Fruit fly (Drosophila melanogaster) whole organism: ENCODE results near the gene AstA-R1.

Experiments
- CG8478 ChIP-seq: fragments of >200 bp; optimal IDR thresholded peaks from 2 replicates; lab custom pipeline; 2018; ENCODE audit warnings: inconsistent platforms
- Dll ChIP-seq: fragments of >200 bp; optimal IDR thresholded peaks from 2 replicates; lab custom pipeline; 2017
- EcR ChIP-seq, 2 experiments: fragments of >200 bp; optimal IDR thresholded peaks; 2 replicates each; lab custom pipeline; 2017; ENCODE audit warnings: missing biosample characterization in 2 of 2, missing genetic modification characterization in 2 of 2, missing genetic modification reagents in 2 of 2
- pan ChIP-seq: fragments of >200 bp; optimal IDR thresholded peaks from 2 replicates; lab custom pipeline; 2017
- psq ChIP-seq: fragments of >200 bp; optimal IDR thresholded peaks from 2 replicates; lab custom pipeline; 2017
- usp ChIP-seq: fragments of >200 bp; optimal IDR thresholded peaks from 2 replicates; lab custom pipeline; 2017; ENCODE audit warnings: missing biosample characterization, missing genetic modification characterization, mixed read lengths

AstA-R1 gene

DNA sequence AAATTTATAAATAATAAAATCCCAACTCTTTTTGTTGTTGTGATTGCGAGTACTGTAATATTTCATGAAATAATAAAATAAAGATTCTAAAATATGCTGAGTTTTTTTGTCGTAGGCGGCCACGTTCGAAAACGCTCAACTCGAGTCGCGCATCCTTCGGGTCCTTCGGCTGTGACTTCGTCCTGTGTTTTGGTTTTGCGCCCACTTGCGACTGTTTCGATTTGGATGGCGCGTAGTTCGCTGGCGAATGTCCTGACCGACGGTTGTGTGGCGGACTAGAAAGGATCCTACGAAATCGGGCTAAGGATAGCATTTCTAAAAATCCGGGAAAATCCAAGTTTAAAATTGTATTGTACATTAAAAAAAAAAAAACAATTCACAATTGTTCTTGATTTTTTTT, at the start of gene AstA-R1:
AstA-R1 (plus strand) TSS at position 231 of the 400 bp plus-strand sequence.
- TF ChIP-seq Dll (lab: Kevin White, UChicago) (no peak), psq (lab: Kevin White, UChicago) (no peak), pan (lab: Kevin White, UChicago) (no peak), EcR (GFP tag; optimal IDR thresholded peaks at IDR 0.05; lab: Kevin White, UChicago) (no peak), usp (GFP tag; lab: Kevin White, UChicago) (no peak)

- no peak for TF ChIP-seq pan (lab: Kevin White, UChicago)
- TF ChIP-seq psq (lab: Kevin White, UChicago), result no peak
- TF ChIP-seq CG8478 (lab: Kevin White, UChicago), result no peak
- no peak for TF ChIP-seq EcR (GFP tag; optimal IDR thresholded peaks at IDR 0.05; lab: Kevin White, UChicago)
- no peak for TF ChIP-seq usp (GFP tag; lab: Kevin White, UChicago)
- TF ChIP-seq Dll (lab: Kevin White, UChicago), result no peak
These were observed 43.6 kb upstream of the AstA-R1 start for dm6 chrX:3530696-3531095.

- TF ChIP-seq usp (GFP tag; lab: Kevin White, UChicago), result no peak
- no peak for TF ChIP-seq EcR (GFP tag; optimal IDR thresholded peaks at IDR 0.05; lab: Kevin White, UChicago)
- no peak for TF ChIP-seq Dll (lab: Kevin White, UChicago)
- no peak for TF ChIP-seq CG8478 (lab: Kevin White, UChicago)
- TF ChIP-seq pan (lab: Kevin White, UChicago), result no peak
- TF ChIP-seq psq (lab: Kevin White, UChicago), result no peak
These were observed 35.6 kb upstream of the AstA-R1 start for dm6 chrX:3538775-3539174.

dm6 chrX:3545849-3546518, 28.4 kb upstream of the AstA-R1 start:
- TF ChIP-seq Dll (lab: Kevin White, UChicago) (no peak), usp (GFP tag; lab: Kevin White, UChicago) (no peak), CG8478 (lab: Kevin White, UChicago) (no peak), psq (lab: Kevin White, UChicago) (no peak), pan (lab: Kevin White, UChicago) (no peak), EcR (GFP tag; optimal IDR thresholded peaks at IDR 0.05; lab: Kevin White, UChicago) (no peak)

dm6 chrX:3548568-3548967, 25.8 kb upstream of the AstA-R1 start:
- TF ChIP-seq EcR (GFP tag; optimal IDR thresholded peaks at IDR 0.05; lab: Kevin White, UChicago) (no peak), psq (lab: Kevin White, UChicago) (no peak), pan (lab: Kevin White, UChicago) (no peak), CG8478 (lab: Kevin White, UChicago) (no peak), usp (GFP tag; lab: Kevin White, UChicago) (no peak), Dll (lab: Kevin White, UChicago) (no peak)

- no peak for TF ChIP-seq pan (lab: Kevin White, UChicago)
These were observed 25.1 kb upstream of the AstA-R1 start for dm6 chrX:3549275-3549674.

DNA sequence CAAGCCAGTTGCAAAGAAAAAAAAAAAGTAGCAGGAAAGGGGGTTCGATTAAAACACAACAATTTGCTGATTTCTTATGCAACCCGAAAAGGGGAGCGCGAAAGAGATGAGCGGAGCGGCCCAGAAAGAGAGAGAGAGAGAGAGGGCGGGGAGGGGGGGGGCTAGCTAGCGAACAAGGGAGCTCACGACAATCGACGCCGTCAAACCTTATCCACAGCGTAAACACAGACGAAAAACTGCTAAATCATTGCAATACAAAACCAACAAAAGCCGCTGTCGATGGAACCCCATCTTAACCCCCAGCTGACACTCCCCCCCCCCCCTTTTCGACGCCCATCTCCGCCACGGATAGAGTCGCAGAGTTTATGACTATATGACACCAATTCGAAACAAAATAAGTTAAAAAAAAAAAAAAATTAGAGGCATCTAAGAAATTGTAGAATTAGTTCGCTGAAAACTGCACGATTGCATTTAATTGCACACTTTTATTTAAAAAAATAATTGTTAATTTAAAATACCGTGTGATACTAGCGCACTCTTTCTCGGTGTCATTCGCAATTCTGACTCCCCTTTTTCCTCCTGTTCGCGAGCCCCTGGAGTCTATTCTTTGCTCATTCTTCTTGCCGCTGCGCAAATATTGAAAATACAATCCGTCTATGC, 19.0 kb upstream of the AstA-R1 start:
- TF ChIP-seq usp (GFP tag; lab: Kevin White, UChicago) (no peak), Dll (lab: Kevin White, UChicago) (no peak), CG8478 (lab: Kevin White, UChicago) (no peak), psq (lab: Kevin White, UChicago) (no peak), EcR (GFP tag; optimal IDR thresholded peaks at IDR 0.05; lab: Kevin White, UChicago) (no peak), pan (lab: Kevin White, UChicago) (no peak)

dm6 chrX:3557512-3557911, 16.8 kb upstream of the AstA-R1 start, which contains the start of gene ppk8:
Gene ppk8, plus strand, starts transcription at chrX:3557812.
- no peak for TF ChIP-seq Dll (lab: Kevin White, UChicago)
- TF ChIP-seq EcR (GFP tag; optimal IDR thresholded peaks at IDR 0.05; lab: Kevin White, UChicago), result no peak
- TF ChIP-seq pan (lab: Kevin White, UChicago), result no peak
- no peak for TF ChIP-seq psq (lab: Kevin White, UChicago)
- TF ChIP-seq usp (GFP tag; lab: Kevin White, UChicago), result no peak
- TF ChIP-seq CG8478 (lab: Kevin White, UChicago), result no peak

DNA sequence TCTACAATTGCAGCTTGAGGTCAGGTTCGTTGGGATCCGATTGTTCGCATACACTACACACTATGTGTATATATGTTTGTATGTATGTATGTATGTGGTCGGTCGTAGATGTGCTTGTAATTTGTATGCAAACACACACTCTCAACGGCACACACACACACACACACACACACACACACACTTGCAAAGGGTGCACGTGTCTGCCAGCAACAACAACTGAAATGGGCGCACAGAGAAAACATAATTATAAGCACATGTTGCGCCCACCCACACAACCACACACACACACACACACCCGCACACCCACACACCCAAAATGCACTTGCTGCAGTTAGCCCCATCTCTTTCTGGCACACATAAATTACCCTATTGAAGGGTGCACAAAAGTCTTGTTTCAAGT, 16.0 kb upstream of the AstA-R1 start:
- TF ChIP-seq psq (lab: Kevin White, UChicago) (no peak), usp (GFP tag; lab: Kevin White, UChicago) (no peak), pan (lab: Kevin White, UChicago) (no peak), EcR (GFP tag; optimal IDR thresholded peaks at IDR 0.05; lab: Kevin White, UChicago) (no peak), CG8478 (lab: Kevin White, UChicago) (no peak), Dll (lab: Kevin White, UChicago) (no peak)

DNA sequence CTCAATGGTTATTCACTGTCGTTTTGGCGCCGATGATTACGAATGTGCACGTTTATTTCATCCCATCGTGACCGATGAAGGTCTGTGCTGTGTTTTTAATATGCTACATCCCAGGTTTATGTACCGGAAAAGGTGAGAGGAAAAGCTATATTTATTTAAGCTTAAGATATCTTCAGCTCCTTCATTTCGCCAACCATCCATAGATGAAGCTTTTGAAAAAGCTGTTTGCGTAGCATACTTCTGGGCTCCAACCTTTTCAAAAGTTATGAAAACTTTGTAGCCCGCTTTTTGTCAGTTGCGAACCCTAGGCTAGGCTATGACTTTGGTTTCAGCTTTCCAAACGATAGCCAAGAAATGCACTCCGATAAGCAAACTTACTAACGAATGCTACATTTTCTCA, 4.1 kb upstream of the AstA-R1 start:
- TF ChIP-seq CG8478 (lab: Kevin White, UChicago), result no peak
- no peak for TF ChIP-seq Dll (lab: Kevin White, UChicago)
- TF ChIP-seq pan (lab: Kevin White, UChicago), result no peak
- no peak for TF ChIP-seq usp (GFP tag; lab: Kevin White, UChicago)
- TF ChIP-seq EcR (GFP tag; optimal IDR thresholded peaks at IDR 0.05; lab: Kevin White, UChicago), result no peak
- TF ChIP-seq psq (lab: Kevin White, UChicago), result no peak

DNA sequence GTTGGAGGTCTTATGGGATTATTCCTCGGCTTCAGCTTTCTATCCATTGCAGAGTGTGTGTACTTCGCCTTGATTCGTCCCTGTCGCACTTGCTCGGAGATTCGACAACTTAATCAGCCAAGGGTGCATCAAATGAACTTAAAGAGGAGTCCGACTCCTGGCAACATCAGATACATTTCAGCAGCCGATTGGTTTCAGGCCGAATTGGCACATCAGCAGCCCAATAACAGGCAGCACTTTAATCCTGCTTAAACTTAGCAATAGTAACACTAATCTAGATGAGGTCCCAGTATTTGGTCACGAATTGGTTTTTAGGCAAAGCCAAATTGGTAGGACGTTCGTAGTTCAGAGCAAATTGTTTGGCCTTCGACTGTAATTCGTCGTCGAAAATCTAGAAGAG, 2.8 kb upstream of the AstA-R1 start, which contains the start of gene DIP-alpha:
DIP-alpha (minus strand) TSS at position 101 of the 400 bp plus-strand sequence.
- TF ChIP-seq CG8478 (lab: Kevin White, UChicago), result no peak
- TF ChIP-seq usp (GFP tag; lab: Kevin White, UChicago), result no peak
- no peak for TF ChIP-seq pan (lab: Kevin White, UChicago)
- TF ChIP-seq psq (lab: Kevin White, UChicago), result no peak
- TF ChIP-seq Dll (lab: Kevin White, UChicago), result no peak
- no peak for TF ChIP-seq EcR (GFP tag; optimal IDR thresholded peaks at IDR 0.05; lab: Kevin White, UChicago)
